2 worm cellular contexts compared by ENCODE assay signal in the genomic region with DNA sequence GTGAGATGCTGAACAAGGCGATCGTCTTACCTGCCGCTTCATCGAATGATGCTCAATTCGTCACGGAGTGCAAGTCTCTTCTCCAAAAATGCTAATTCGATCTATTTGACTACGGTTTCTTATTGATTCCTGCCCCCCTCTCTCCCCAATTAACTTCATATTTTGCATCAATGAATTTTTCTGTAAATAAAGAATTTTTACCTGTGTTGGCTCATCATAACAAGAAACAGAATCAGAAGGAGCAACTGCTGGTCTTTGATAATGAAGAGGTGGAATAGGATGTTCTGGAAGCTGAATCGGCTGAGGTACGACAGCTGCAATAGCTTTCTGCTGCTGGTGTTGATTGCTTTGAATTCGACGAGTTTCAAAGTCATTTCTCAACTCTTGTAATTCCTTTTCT.
TF ChIP-seq lines count a peak whose summit lies in the region.

No protein-coding gene starts in this region.

TF ChIP-seq in whole organism, L4 larva, 104 proteins besides CTCF, POLR2A, EP300 and RAD21:
- TF ChIP-seq set-16 (GFP tag; IDR thresholded peaks at IDR 0.05; lab: Robert Waterston, UW) = no peak
- peak; percentile 22 for TF ChIP-seq aha-1 (tag; lab: Kevin White, UChicago)

TF ChIP-seq in whole organism, young adult, 124 proteins besides CTCF, POLR2A, EP300 and RAD21 (continues in another document):
- TF ChIP-seq nhr-80 (tag; optimal IDR thresholded peaks at IDR 0.05; lab: Kevin White, UChicago) (no peak), somi-1 (GFP tag; optimal IDR thresholded peaks at IDR 0.05; lab: Kevin White, UChicago) (no peak), C17E4.6 (GFP tag; IDR thresholded peaks at IDR 0.05; lab: Robert Waterston, UW) (no peak), atf-7 (tag; optimal IDR thresholded peaks at IDR 0.05; lab: Kevin White, UChicago) (no peak), ceh-58 (GFP tag; IDR thresholded peaks at IDR 0.05; lab: Robert Waterston, UW) (no peak), F57C9.4 (tag; optimal IDR thresholded peaks at IDR 0.05; lab: Kevin White, UChicago) (no peak), chd-7 (tag; optimal IDR thresholded peaks at IDR 0.05; lab: Kevin White, UChicago) (no peak), B0261.1 (tag; optimal IDR thresholded peaks at IDR 0.05; lab: Kevin White, UChicago) (no peak), snpc-4 (GFP tag; optimal IDR thresholded peaks at IDR 0.05; lab: Kevin White, UChicago) (no peak), snpc-4 (tag; optimal IDR thresholded peaks at IDR 0.05; lab: Kevin White, UChicago) (no peak), F37B4.10 (GFP tag; IDR thresholded peaks at IDR 0.05; lab: Robert Waterston, UW) (no peak), madf-6 (GFP tag; IDR thresholded peaks at IDR 0.05; lab: Robert Waterston, UW) (peak; percentile 49), ekl-4 (GFP tag; IDR thresholded peaks at IDR 0.05; lab: Robert Waterston, UW) (no peak), snpc-1.1 (tag; optimal IDR thresholded peaks at IDR 0.05; lab: Kevin White, UChicago; ENCODE audit: insufficient read depth) (no peak), ceh-40 (GFP tag; IDR thresholded peaks at IDR 0.05; lab: Robert Waterston, UW) (no peak), zfh-2 (GFP tag; conservative IDR thresholded peaks at IDR 0.05; lab: Robert Waterston, UW) (no peak), nhr-120 (GFP tag; IDR thresholded peaks at IDR 0.05; lab: Robert Waterston, UW) (no peak), hmg-1.2 (GFP tag; IDR thresholded peaks at IDR 0.05; lab: Robert Waterston, UW) (peak; percentile 15; the same call in 1 of the 2 replicates), C06A6.2 (GFP tag; conservative IDR thresholded peaks at IDR 0.05; lab: Robert Waterston, UW) (no peak), unc-130 (GFP tag; optimal IDR thresholded peaks at IDR 0.05; lab: Kevin White, UChicago) (no peak), B0336.3 (GFP tag; IDR thresholded peaks at IDR 0.05; lab: Robert Waterston, UW) (peak; percentile 51; the same call in 1 of the 2 replicates), rpc-1 (optimal IDR thresholded peaks at IDR 0.05; lab: Kevin White, UChicago) (no peak), rpc-1 (tag; optimal IDR thresholded peaks at IDR 0.05; lab: Kevin White, UChicago) (no peak), dpff-1 (tag; optimal IDR thresholded peaks at IDR 0.05; lab: Kevin White, UChicago) (no peak), hlh-12 (tag; optimal IDR thresholded peaks at IDR 0.05; lab: Kevin White, UChicago) (no peak), hsf-1 (GFP tag; IDR thresholded peaks at IDR 0.05; lab: Robert Waterston, UW) (0 out of 2 replicates have a peak, but pooled peaks have one; percentile 58), lag-1 (GFP tag; IDR thresholded peaks at IDR 0.05; lab: Robert Waterston, UW) (no peak), rcor-1 (GFP tag; IDR thresholded peaks at IDR 0.05; lab: Robert Waterston, UW) (no peak), Y67H2A.10 (GFP tag; conservative IDR thresholded peaks at IDR 0.05; lab: Robert Waterston, UW) (no peak), attf-5 (GFP tag; optimal IDR thresholded peaks at IDR 0.05; lab: Kevin White, UChicago) (no peak), fkh-3 (tag; optimal IDR thresholded peaks at IDR 0.05; lab: Kevin White, UChicago) (no peak), Y53F4B.3 (GFP tag; IDR thresholded peaks at IDR 0.05; lab: Robert Waterston, UW) (no peak), cebp-1 (GFP tag; IDR thresholded peaks at IDR 0.05; lab: Robert Waterston, UW) (no peak), cebp-1 (tag; optimal IDR thresholded peaks at IDR 0.05; lab: Kevin White, UChicago) (no peak), sptf-2 (GFP tag; optimal IDR thresholded peaks at IDR 0.05; lab: Kevin White, UChicago) (no peak), efl-1 (GFP tag; optimal IDR thresholded peaks at IDR 0.05; lab: Kevin White, UChicago) (no peak), tlf-1 (GFP tag; optimal IDR thresholded peaks at IDR 0.05; lab: Kevin White, UChicago) (no peak), ceh-27 (GFP tag; optimal IDR thresholded peaks at IDR 0.05; lab: Kevin White, UChicago) (no peak), madf-8 (GFP tag; conservative IDR thresholded peaks at IDR 0.05; lab: Robert Waterston, UW) (0 out of 2 replicates have a peak, but pooled peaks have one; percentile 23), pbrm-1 (GFP tag; IDR thresholded peaks at IDR 0.05; lab: Robert Waterston, UW) (no peak), ceh-91 (GFP tag; IDR thresholded peaks at IDR 0.05; lab: Robert Waterston, UW) (no peak), ztf-25 (GFP tag; IDR thresholded peaks at IDR 0.05; lab: Robert Waterston, UW) (0 out of 2 replicates have a peak, but pooled peaks have one; percentile 36), xnd-1 (tag; optimal IDR thresholded peaks at IDR 0.05; lab: Kevin White, UChicago) (no peak), unc-62 (GFP tag; optimal IDR thresholded peaks at IDR 0.05; lab: Kevin White, UChicago) (no peak), lir-1 (GFP tag; conservative IDR thresholded peaks at IDR 0.05; lab: Robert Waterston, UW) (no peak), ztf-6 (GFP tag; IDR thresholded peaks at IDR 0.05; lab: Robert Waterston, UW) (no peak), F49E8.2 (tag; optimal IDR thresholded peaks at IDR 0.05; lab: Kevin White, UChicago; ENCODE audit: insufficient read depth) (no peak), T07F8.4 (tag; optimal IDR thresholded peaks at IDR 0.05; lab: Kevin White, UChicago) (no peak), ztf-26 (tag; optimal IDR thresholded peaks at IDR 0.05; lab: Kevin White, UChicago) (no peak), F57A8.1 (GFP tag; optimal IDR thresholded peaks at IDR 0.05; lab: Kevin White, UChicago) (no peak), zim-3 (tag; optimal IDR thresholded peaks at IDR 0.05; lab: Kevin White, UChicago) (no peak), D2030.7 (GFP tag; IDR thresholded peaks at IDR 0.05; lab: Robert Waterston, UW) (no peak), aptf-2 (GFP tag; conservative IDR thresholded peaks at IDR 0.05; lab: Robert Waterston, UW) (no peak), athp-1 (tag; optimal IDR thresholded peaks at IDR 0.05; lab: Kevin White, UChicago) (no peak), bed-2 (GFP tag; IDR thresholded peaks at IDR 0.05; lab: Robert Waterston, UW) (no peak), ccch-3 (GFP tag; optimal IDR thresholded peaks at IDR 0.05; lab: Kevin White, UChicago) (no peak), lsy-27 (tag; optimal IDR thresholded peaks at IDR 0.05; lab: Kevin White, UChicago; ENCODE audit: borderline replicate concordance, insufficient read depth) (no peak), ceh-100 (GFP tag; IDR thresholded peaks at IDR 0.05; lab: Robert Waterston, UW) (peak; percentile 46; the same call in 1 of the 2 replicates), mcd-1 (GFP tag; IDR thresholded peaks at IDR 0.05; lab: Robert Waterston, UW) (no peak), ceh-79 (tag; optimal IDR thresholded peaks at IDR 0.05; lab: Kevin White, UChicago) (peak; percentile 47), let-526 (GFP tag; IDR thresholded peaks at IDR 0.05; lab: Robert Waterston, UW) (no peak), F10E7.11 (tag; optimal IDR thresholded peaks at IDR 0.05; lab: Kevin White, UChicago) (no peak), K11D2.4 (GFP tag; IDR thresholded peaks at IDR 0.05; lab: Robert Waterston, UW) (no peak), hmg-20 (GFP tag; IDR thresholded peaks at IDR 0.05; lab: Robert Waterston, UW) (no peak), cebp-2 (GFP tag; IDR thresholded peaks at IDR 0.05; lab: Robert Waterston, UW) (0 out of 2 replicates have a peak, but pooled peaks have one; percentile 21), madf-3 (GFP tag; IDR thresholded peaks at IDR 0.05; lab: Robert Waterston, UW) (peak; percentile 44; the same call in 1 of the 2 replicates), egl-18 (GFP tag; IDR thresholded peaks at IDR 0.05; lab: Robert Waterston, UW) (no peak), mel-28 (tag; optimal IDR thresholded peaks at IDR 0.05; lab: Kevin White, UChicago; ENCODE audit: borderline replicate concordance) (no peak), ztf-28 (GFP tag; IDR thresholded peaks at IDR 0.05; lab: Robert Waterston, UW) (no peak), die-1 (tag; optimal IDR thresholded peaks at IDR 0.05; lab: Kevin White, UChicago) (no peak), sea-2 (GFP tag; IDR thresholded peaks at IDR 0.05; lab: Robert Waterston, UW) (no peak), ama-1 (optimal IDR thresholded peaks at IDR 0.05; lab: Kevin White, UChicago) (no peak), ama-1 (GFP tag; optimal IDR thresholded peaks at IDR 0.05; lab: Kevin White, UChicago) (no peak), tbp1 (GFP tag; optimal IDR thresholded peaks at IDR 0.05; lab: Kevin White, UChicago) (no peak), nhr-27 (tag; optimal IDR thresholded peaks at IDR 0.05; lab: Kevin White, UChicago) (no peak), sdz-38 (tag; optimal IDR thresholded peaks at IDR 0.05; lab: Kevin White, UChicago) (no peak), egl-44 (GFP tag; IDR thresholded peaks at IDR 0.05; lab: Robert Waterston, UW) (no peak), F52B5.7 (tag; optimal IDR thresholded peaks at IDR 0.05; lab: Kevin White, UChicago) (no peak), ets-4 (GFP tag; optimal IDR thresholded peaks at IDR 0.05; lab: Kevin White, UChicago) (no peak), F39B2.1 (GFP tag; IDR thresholded peaks at IDR 0.05; lab: Robert Waterston, UW) (no peak), nfya-2 (GFP tag; IDR thresholded peaks at IDR 0.05; lab: Robert Waterston, UW) (no peak), lin-35 (GFP tag; optimal IDR thresholded peaks at IDR 0.05; lab: Kevin White, UChicago) (no peak), lin-40 (tag; optimal IDR thresholded peaks at IDR 0.05; lab: Kevin White, UChicago) (no peak), T26A5.8 (tag; optimal IDR thresholded peaks at IDR 0.05; lab: Kevin White, UChicago) (no peak), akir-1 (GFP tag; optimal IDR thresholded peaks at IDR 0.05; lab: Kevin White, UChicago) (no peak), Y95B8A.8 (GFP tag; IDR thresholded peaks at IDR 0.05; lab: Robert Waterston, UW) (peak; percentile 35; the same call in 1 of the 2 replicates), tbx-9 (tag; optimal IDR thresholded peaks at IDR 0.05; lab: Kevin White, UChicago; ENCODE audit: borderline replicate concordance) (no peak), pha-4 (tag; optimal IDR thresholded peaks at IDR 0.05; lab: Kevin White, UChicago) (no peak)
